Fruit fly (Drosophila melanogaster) whole organism, adult: Measurements from ENCODE around the gene Zw10.

ENCODE experiments used
- CG11617 ChIP-seq: fragments of 200-800 bp; sonication (Bioruptor generic); optimal IDR thresholded peaks from 2 replicates; lab custom pipeline; 2017; ENCODE audit warnings: mild to moderate bottlenecking, missing biosample characterization, missing genetic modification reagents, missing genetic modification characterization
- CG12768 ChIP-seq: fragments of 200-800 bp; sonication (Bioruptor generic); optimal IDR thresholded peaks from 2 replicates; lab custom pipeline; 2017; ENCODE audit warnings: missing biosample characterization, missing genetic modification characterization, mild to moderate bottlenecking, moderate library complexity, missing genetic modification reagents
- CG14711 ChIP-seq: fragments of 200-800 bp; sonication (Bioruptor generic); optimal IDR thresholded peaks from 2 replicates; lab custom pipeline; 2018; ENCODE audit warnings: missing biosample characterization, mild to moderate bottlenecking, missing genetic modification characterization, moderate library complexity
- CG1620 ChIP-seq: fragments of 200-800 bp; sonication (Bioruptor generic); optimal IDR thresholded peaks from 2 replicates; lab custom pipeline; 2016; ENCODE audit warnings: missing biosample characterization, missing genetic modification characterization
- CG33017 ChIP-seq: fragments of 200-800 bp; sonication (Bioruptor generic); optimal IDR thresholded peaks from 2 replicates; lab custom pipeline; 2018; ENCODE audit warnings: missing biosample characterization, mild to moderate bottlenecking, missing genetic modification characterization, moderate library complexity
- CG5204 ChIP-seq: fragments of 200-800 bp; sonication (Bioruptor generic); optimal IDR thresholded peaks from 2 replicates; lab custom pipeline; 2016; ENCODE audit warnings: missing biosample characterization, missing genetic modification characterization
- CG7045 ChIP-seq: fragments of 200-800 bp; sonication (Bioruptor generic); optimal IDR thresholded peaks from 2 replicates; lab custom pipeline; 2017; ENCODE audit warnings: missing biosample characterization, mild to moderate bottlenecking, missing genetic modification characterization
- CG7101 ChIP-seq: fragments of 200-800 bp; sonication (Bioruptor generic); optimal IDR thresholded peaks from 2 replicates; lab custom pipeline; 2018; ENCODE audit warnings: missing biosample characterization, mild to moderate bottlenecking, missing genetic modification characterization, moderate library complexity
- Clk ChIP-seq: fragments of 200-800 bp; sonication (Bioruptor generic); optimal IDR thresholded peaks from 2 replicates; lab custom pipeline; 2017; ENCODE audit warnings: missing biosample characterization, missing genetic modification characterization
- Crg-1 ChIP-seq: fragments of 200-800 bp; sonication (Bioruptor generic); optimal IDR thresholded peaks from 2 replicates; lab custom pipeline; 2016; ENCODE audit warnings: missing biosample characterization, missing genetic modification characterization
- Hr96 ChIP-seq: fragments of 200-800 bp; sonication (Bioruptor generic); optimal IDR thresholded peaks from 2 replicates; lab custom pipeline; 2016; ENCODE audit warnings: missing biosample characterization, missing genetic modification characterization
- Mnt ChIP-seq: fragments of 200-800 bp; sonication (Bioruptor generic); optimal IDR thresholded peaks from 2 replicates; lab custom pipeline; 2016; ENCODE audit warnings: missing biosample characterization, mild to moderate bottlenecking, missing genetic modification characterization
- bab1 ChIP-seq: fragments of 200-800 bp; sonication (Bioruptor generic); optimal IDR thresholded peaks from 3 replicates; lab custom pipeline; 2019; ENCODE audit warnings: missing biosample characterization, mild to moderate bottlenecking, missing genetic modification characterization, moderate library complexity
- cic ChIP-seq: fragments of 200-800 bp; sonication (Bioruptor generic); optimal IDR thresholded peaks from 2 replicates; lab custom pipeline; 2017; ENCODE audit warnings: missing biosample characterization, mild to moderate bottlenecking, missing genetic modification characterization, moderate library complexity
- cnc ChIP-seq, 2 experiments: fragments of >200 bp; optimal IDR thresholded peaks; 2 replicates each; lab custom pipeline; 2017
- kay ChIP-seq: fragments of 200-800 bp; sonication (Bioruptor generic); peaks from one replicate; lab custom pipeline; 2016; ENCODE audit warnings: missing biosample characterization, missing genetic modification characterization, borderline replicate concordance
- ovo ChIP-seq: fragments of 200-800 bp; sonication (Bioruptor generic); optimal IDR thresholded peaks from 2 replicates; lab custom pipeline; 2016; ENCODE audit warnings: missing biosample characterization, missing genetic modification characterization
- pad ChIP-seq: fragments of 200-800 bp; sonication (Bioruptor generic); optimal IDR thresholded peaks from 3 replicates; lab custom pipeline; 2017; ENCODE audit warnings: missing biosample characterization, missing genetic modification characterization, mild to moderate bottlenecking, moderate library complexity, missing genetic modification reagents
- tj ChIP-seq: fragments of 200-800 bp; sonication (Bioruptor generic); optimal IDR thresholded peaks from 3 replicates; lab custom pipeline; 2017; ENCODE audit warnings: missing biosample characterization, mild to moderate bottlenecking, missing genetic modification characterization, moderate library complexity
- toe ChIP-seq: fragments of 200-800 bp; sonication (Bioruptor generic); optimal IDR thresholded peaks from 2 replicates; lab custom pipeline; 2016; ENCODE audit warnings: missing biosample characterization, missing genetic modification characterization

Gene Zw10

DNA sequence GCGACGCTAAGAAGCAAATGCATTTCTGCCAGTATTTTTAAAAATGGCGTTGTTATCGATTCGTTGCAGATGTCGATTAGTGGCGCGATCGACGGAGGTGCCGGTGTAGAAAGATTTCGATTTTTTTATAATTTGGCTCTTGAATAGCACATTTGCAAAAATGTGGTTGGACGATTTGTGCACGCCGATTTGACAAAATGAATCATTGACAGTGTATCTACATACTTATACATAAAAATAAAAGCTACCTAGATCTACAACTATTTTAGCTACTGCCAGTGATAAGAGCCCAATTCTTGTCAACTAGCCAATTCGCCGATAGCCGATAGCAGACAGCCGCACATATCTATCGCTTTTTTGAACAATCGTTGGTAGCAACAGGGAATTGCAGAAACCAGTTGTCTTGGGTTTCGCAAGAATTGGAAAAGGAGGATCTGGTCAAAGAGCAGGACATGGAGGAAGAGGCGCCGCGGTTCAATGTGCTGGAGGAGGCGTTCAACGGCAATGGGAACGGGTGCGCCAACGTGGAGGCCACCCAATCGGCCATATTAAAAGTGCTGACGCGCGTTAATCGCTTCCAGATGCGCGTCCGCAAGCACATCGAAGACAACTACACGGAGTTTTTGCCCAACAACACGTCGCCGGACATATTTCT is at the start of gene Zw10, which contains the start of gene Klp3A:
TSS of gene Zw10 (plus strand) at position 347 of the 655 bp plus-strand sequence.
TSS of gene Klp3A (minus strand) at position 202 of the 655 bp plus-strand sequence.
- peak; percentile 71 for TF ChIP-seq bab1
- TF ChIP-seq CG5204 = no peak
- TF ChIP-seq kay (GFP tag; lab: Kevin White, UChicago) = no peak
- TF ChIP-seq Crg-1 (GFP tag; lab: Kevin White, UChicago) = no peak
- TF ChIP-seq tj (GFP tag; lab: Kevin White, UChicago) = peak; percentile 93
- no peak for TF ChIP-seq cnc (optimal IDR thresholded peaks at IDR 0.05; lab: Kevin White, UChicago)
- peak; percentile 12 for TF ChIP-seq CG1620 (GFP tag; lab: Kevin White, UChicago)
- no peak for TF ChIP-seq toe (GFP tag; lab: Kevin White, UChicago)
- TF ChIP-seq cic (GFP tag; lab: Kevin White, UChicago) = no peak
- TF ChIP-seq CG11617 (GFP tag; lab: Kevin White, UChicago) = no peak
- TF ChIP-seq CG33017 (tag; lab: Kevin White, UChicago) = no peak
- TF ChIP-seq Hr96 (GFP tag; lab: Kevin White, UChicago) = no peak
- no peak for TF ChIP-seq Clk (GFP tag; lab: Kevin White, UChicago)
- peak; percentile 16 for TF ChIP-seq CG14711
- TF ChIP-seq Mnt (GFP tag; lab: Kevin White, UChicago) = peak; percentile 36
- no peak for TF ChIP-seq CG12768
- no peak for TF ChIP-seq pad (GFP tag; lab: Kevin White, UChicago)
- peak; percentile 31 for TF ChIP-seq CG7101 (tag; lab: Kevin White, UChicago)
- no peak for TF ChIP-seq CG7045 (GFP tag; lab: Kevin White, UChicago)
- no peak for TF ChIP-seq ovo

DNA sequence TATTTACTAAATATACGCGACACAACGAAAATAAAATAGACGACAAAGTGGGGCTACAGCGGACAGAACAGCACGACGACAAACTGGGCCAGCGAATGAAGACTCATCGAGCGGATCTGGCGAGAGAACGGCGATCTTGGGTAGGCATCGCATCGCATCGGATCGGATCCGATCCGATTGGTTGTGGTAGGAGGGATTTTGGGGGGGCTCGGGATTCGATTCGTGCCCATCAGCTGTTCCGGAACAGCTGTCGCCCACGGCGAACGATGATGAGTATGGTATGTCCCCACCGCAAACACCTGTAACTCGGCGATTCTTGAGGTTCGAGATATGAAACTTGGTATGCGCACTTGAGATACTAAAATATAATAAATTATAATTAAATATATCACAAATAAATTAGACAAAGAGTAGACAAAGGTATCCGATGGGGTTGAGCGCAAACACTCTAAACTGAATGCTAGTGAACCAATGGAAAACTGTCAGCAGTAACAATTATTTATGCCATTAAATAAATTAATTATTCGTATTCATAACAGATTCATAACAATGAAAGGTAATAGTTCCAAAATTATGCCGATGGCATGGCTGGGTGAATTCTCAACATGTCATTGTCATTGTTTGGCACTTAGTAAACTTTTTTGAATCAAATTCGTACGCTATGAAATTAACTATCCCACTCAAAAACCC is 23.5 kb upstream of the Zw10 start, which contains the start of the genes Vha36-3 and AANATL7:
TSS of gene Vha36-3 (minus strand) at position 242 of the 690 bp plus-strand sequence.
TSS of gene AANATL7 (plus strand) at position 640 of the 690 bp plus-strand sequence.
- TF ChIP-seq toe (GFP tag; lab: Kevin White, UChicago) = no peak
- TF ChIP-seq CG7101 (tag; lab: Kevin White, UChicago) = no peak
- no peak for TF ChIP-seq cnc (optimal IDR thresholded peaks at IDR 0.05; lab: Kevin White, UChicago)
- TF ChIP-seq pad (GFP tag; lab: Kevin White, UChicago) = no peak
- TF ChIP-seq cic (GFP tag; lab: Kevin White, UChicago) = no peak
- TF ChIP-seq ovo = no peak
- no peak for TF ChIP-seq Crg-1 (GFP tag; lab: Kevin White, UChicago)
- no peak for TF ChIP-seq CG14711
- no peak for TF ChIP-seq CG1620 (GFP tag; lab: Kevin White, UChicago)
- TF ChIP-seq CG5204 = no peak
- no peak for TF ChIP-seq Mnt (GFP tag; lab: Kevin White, UChicago)
- TF ChIP-seq bab1 = no peak
- TF ChIP-seq CG12768 = no peak
- no peak for TF ChIP-seq tj (GFP tag; lab: Kevin White, UChicago)
- TF ChIP-seq Hr96 (GFP tag; lab: Kevin White, UChicago) = no peak
- TF ChIP-seq CG33017 (tag; lab: Kevin White, UChicago) = no peak
- TF ChIP-seq CG7045 (GFP tag; lab: Kevin White, UChicago) = no peak
- TF ChIP-seq CG11617 (GFP tag; lab: Kevin White, UChicago) = no peak
- no peak for TF ChIP-seq kay (GFP tag; lab: Kevin White, UChicago)

DNA sequence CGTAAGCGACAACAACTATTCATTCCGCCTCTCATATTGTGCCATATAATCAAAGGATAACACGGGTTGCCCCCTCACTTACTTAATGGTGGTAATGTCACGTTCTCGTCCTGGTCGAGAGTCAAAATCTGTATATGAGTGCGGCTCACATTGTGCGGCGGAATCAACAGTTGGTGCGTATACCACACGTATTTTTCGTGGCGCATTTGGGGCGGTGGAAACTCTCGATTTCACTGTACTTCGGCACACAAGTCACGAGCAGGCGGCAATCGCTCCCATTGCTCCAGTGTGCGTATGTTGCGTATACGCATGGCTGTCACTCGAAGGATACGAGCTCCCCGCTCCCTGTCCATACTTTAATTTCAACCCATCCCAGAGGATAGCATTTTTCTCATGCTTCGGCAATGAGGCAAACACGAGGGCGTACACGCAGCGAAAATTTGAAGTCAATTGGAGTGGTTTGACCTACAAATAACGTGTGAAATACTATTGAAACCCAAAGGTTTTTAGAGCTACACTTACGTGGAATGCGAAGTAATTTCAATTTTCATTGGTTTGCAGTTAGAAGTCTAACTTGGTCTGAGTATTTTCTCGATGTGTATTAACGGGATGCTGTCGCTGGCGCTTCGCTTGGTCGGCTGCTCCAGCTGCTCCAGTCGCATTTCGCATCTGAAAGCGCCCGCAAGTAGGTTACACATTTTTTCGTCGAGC is 22.0 kb upstream of the Zw10 start:
- TF ChIP-seq kay (GFP tag; lab: Kevin White, UChicago) (no peak), Crg-1 (GFP tag; lab: Kevin White, UChicago) (no peak), CG12768 (no peak), toe (GFP tag; lab: Kevin White, UChicago) (peak; percentile 33), CG5204 (peak; percentile 37), CG7101 (tag; lab: Kevin White, UChicago) (no peak), tj (GFP tag; lab: Kevin White, UChicago) (no peak)

DNA sequence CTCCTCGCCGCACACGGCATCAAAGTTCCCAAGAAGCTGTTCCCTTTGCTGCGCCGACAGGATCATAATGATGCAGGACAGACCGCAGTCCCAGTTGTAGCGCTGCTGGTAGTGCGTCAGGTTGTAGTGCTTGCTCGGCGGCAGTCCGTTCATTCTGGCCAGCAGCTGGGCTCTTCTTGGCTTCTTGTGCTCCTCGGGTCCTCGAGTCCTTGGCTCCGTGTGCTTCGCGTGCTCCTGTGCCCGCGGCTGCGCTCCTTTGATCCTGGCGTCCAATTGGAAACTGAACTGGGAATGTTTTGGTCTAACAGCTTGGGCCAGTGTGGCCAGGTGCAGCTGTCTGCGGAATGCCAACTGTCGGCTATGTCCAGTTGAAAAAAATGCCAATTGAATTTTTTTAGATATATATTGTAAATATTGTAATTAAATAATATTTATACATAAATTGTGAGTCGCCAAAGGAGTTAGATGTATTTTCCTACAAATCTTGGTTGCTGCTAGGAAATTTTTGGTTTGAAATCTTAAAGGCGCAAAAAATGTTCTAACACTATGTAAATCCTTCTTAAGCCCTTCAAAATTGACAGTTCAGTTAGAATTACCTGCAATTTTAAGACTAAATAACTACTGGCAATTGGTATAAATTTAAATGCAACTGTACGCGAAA is 18.8 kb upstream of the Zw10 start, which contains the start of gene CG13760:
TSS of gene CG13760 (minus strand) at position 645 of the 661 bp plus-strand sequence.
- TF ChIP-seq CG11617 (GFP tag; lab: Kevin White, UChicago) = no peak
- TF ChIP-seq toe (GFP tag; lab: Kevin White, UChicago) = peak; percentile 13

DNA sequence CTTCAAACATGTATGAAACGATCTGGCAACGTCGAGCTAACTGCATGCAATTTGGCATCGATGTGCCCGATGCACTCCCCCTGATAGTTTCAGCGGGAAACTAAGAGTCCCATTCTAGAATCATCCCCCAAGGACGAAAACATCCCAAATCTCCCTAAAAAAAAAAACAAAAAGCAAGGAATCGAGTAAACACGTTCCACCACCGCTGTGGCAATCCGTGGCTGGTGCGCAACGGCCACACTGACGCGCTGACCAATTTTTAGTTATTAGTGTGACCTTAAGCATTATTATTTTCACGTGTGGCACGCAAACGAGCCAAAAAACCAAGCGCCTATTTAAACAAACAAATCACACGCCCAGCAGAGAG is 18.3 kb upstream of the Zw10 start, which contains the start of gene wds:
TSS of gene wds (plus strand) at position 265 of the 367 bp plus-strand sequence.
- TF ChIP-seq Mnt (GFP tag; lab: Kevin White, UChicago) (peak; percentile 90), CG11617 (GFP tag; lab: Kevin White, UChicago) (no peak)
